Worm (Caenorhabditis elegans): ENCODE data around the gene C28A5.1.

The C28A5.1 gene

ce11 chrIII:4380835-4381234 lies 53.3 kb downstream of the C28A5.1 start:
- TF ChIP-seq hlh-30 (tag; optimal IDR thresholded peaks at IDR 0.05; ENCODE audit: insufficient read depth) = no peak
- peak; percentile 24 for TF ChIP-seq sox-2 (GFP tag; IDR thresholded peaks at IDR 0.05)
- TF ChIP-seq unc-42 (tag; optimal IDR thresholded peaks at IDR 0.05) = peak; percentile 60
- peak; percentile 31 for TF ChIP-seq nfya-1 (tag; optimal IDR thresholded peaks at IDR 0.05)
- TF ChIP-seq ceh-31 (tag; optimal IDR thresholded peaks at IDR 0.05) = peak; percentile 60
- no peak for TF ChIP-seq dmd-4 (tag; optimal IDR thresholded peaks at IDR 0.05; ENCODE audit: borderline replicate concordance)

- TF ChIP-seq ceh-9 (tag; optimal IDR thresholded peaks at IDR 0.05) = no peak
- TF ChIP-seq C38D4.7 (GFP tag; optimal IDR thresholded peaks at IDR 0.05) = no peak
- TF ChIP-seq elt-2 (tag; optimal IDR thresholded peaks at IDR 0.05) = no peak
- no peak for TF ChIP-seq mec-3 (tag; optimal IDR thresholded peaks at IDR 0.05; ENCODE audit: borderline replicate concordance)
- TF ChIP-seq pha-4 (tag; optimal IDR thresholded peaks at IDR 0.05) = no peak
- no peak for TF ChIP-seq F13H6.1 (tag; optimal IDR thresholded peaks at IDR 0.05)
- no peak for TF ChIP-seq unc-42 (tag; optimal IDR thresholded peaks at IDR 0.05)
- TF ChIP-seq unc-86 (tag; optimal IDR thresholded peaks at IDR 0.05) = no peak
- TF ChIP-seq gmeb-2 (tag; optimal IDR thresholded peaks at IDR 0.05) = no peak
- no peak for TF ChIP-seq ttx-3 (tag; optimal IDR thresholded peaks at IDR 0.05)
- TF ChIP-seq pax-1 (tag; optimal IDR thresholded peaks at IDR 0.05) = no peak
- no peak for TF ChIP-seq fkh-6 (tag; optimal IDR thresholded peaks at IDR 0.05)
- no peak for TF ChIP-seq T23F11.4 (GFP tag; optimal IDR thresholded peaks at IDR 0.05)
- TF ChIP-seq pag-3 (tag; optimal IDR thresholded peaks at IDR 0.05; ENCODE audit: borderline replicate concordance) = no peak
- TF ChIP-seq unc-3 (GFP tag; conservative IDR thresholded peaks at IDR 0.05) = no peak
- no peak for TF ChIP-seq unc-3 (tag; optimal IDR thresholded peaks at IDR 0.05)
- no peak for TF ChIP-seq C08G9.2 (tag; optimal IDR thresholded peaks at IDR 0.05)
- TF ChIP-seq ets-4 (tag; optimal IDR thresholded peaks at IDR 0.05) = no peak
- no peak for TF ChIP-seq ceh-19 (GFP tag; optimal IDR thresholded peaks at IDR 0.05)
- no peak for TF ChIP-seq nfya-1 (tag; optimal IDR thresholded peaks at IDR 0.05)
Observed at ce11 chrIII:4379717-4380116, 54.4 kb downstream of the C28A5.1 start, which contains the start of gene B0284.3. Gene B0284.3 (minus strand): TSS chrIII:4379817.
